Fruit fly (Drosophila melanogaster): Measurements from ENCODE around the gene vilya.

vilya gene

dm6 chrX:2690376-2690775 is 36.1 kb upstream of the vilya start:
- TF ChIP-seq fd3F (GFP tag; optimal IDR thresholded peaks at IDR 0.05) (no peak), Ets65A (GFP tag) (peak; percentile 14), CG15514 (GFP tag; optimal IDR thresholded peaks at IDR 0.05) (peak; percentile 95), Med (GFP tag) (peak; percentile 46)

dm6 chrX:2693786-2694185 is 32.7 kb upstream of the vilya start, which contains the start of gene dyw:
TSS of gene dyw (minus strand) at chrX:2693886.
- TF ChIP-seq Xrp1 (GFP tag; IDR thresholded peaks at IDR 0.05) (no peak), CG1529 (GFP tag; optimal IDR thresholded peaks at IDR 0.05) (no peak), bcd (GFP tag; optimal IDR thresholded peaks at IDR 0.05) (no peak), CG32767 (GFP tag; IDR thresholded peaks at IDR 0.05) (no peak), cato (GFP tag; optimal IDR thresholded peaks at IDR 0.05; ENCODE audit: borderline replicate concordance) (no peak), CG42726 (GFP tag; IDR thresholded peaks at IDR 0.05; ENCODE audit: partially characterized antibody) (no peak), tll (GFP tag; optimal IDR thresholded peaks at IDR 0.05) (no peak), CG12104 (GFP tag; optimal IDR thresholded peaks at IDR 0.05) (no peak), CG12659 (GFP tag; optimal IDR thresholded peaks at IDR 0.05) (no peak), ftz-f1 (GFP tag; optimal IDR thresholded peaks at IDR 0.05) (no peak), CG30020 (tag; optimal IDR thresholded peaks at IDR 0.05) (no peak), tup (GFP tag; optimal IDR thresholded peaks at IDR 0.05) (no peak), CG8359 (GFP tag; optimal IDR thresholded peaks at IDR 0.05; ENCODE audit: borderline replicate concordance) (no peak)

- TF ChIP-seq CG14014 (GFP tag; IDR thresholded peaks at IDR 0.05) (no peak), CG15696 (tag; optimal IDR thresholded peaks at IDR 0.05) (no peak), CG11398 (GFP tag; optimal IDR thresholded peaks at IDR 0.05) (no peak), disco-r (GFP tag; optimal IDR thresholded peaks at IDR 0.05) (no peak), CG6254 (GFP tag; optimal IDR thresholded peaks at IDR 0.05) (no peak), h (optimal IDR thresholded peaks at IDR 0.05) (no peak), corto (GFP tag; optimal IDR thresholded peaks at IDR 0.05) (no peak), CG16863 (GFP tag; optimal IDR thresholded peaks at IDR 0.05) (no peak), bsh (GFP tag; optimal IDR thresholded peaks at IDR 0.05) (no peak), shn (GFP tag; optimal IDR thresholded peaks at IDR 0.05) (no peak), otp (GFP tag; IDR thresholded peaks at IDR 0.05) (no peak), CG2116 (GFP tag; optimal IDR thresholded peaks at IDR 0.05) (peak; percentile 63), crol (GFP tag; IDR thresholded peaks at IDR 0.05) (no peak), pum (GFP tag; optimal IDR thresholded peaks at IDR 0.05) (no peak), insv (GFP tag; optimal IDR thresholded peaks at IDR 0.05) (no peak), CG3838 (GFP tag; optimal IDR thresholded peaks at IDR 0.05) (no peak), CG16813 (GFP tag; IDR thresholded peaks at IDR 0.05; ENCODE audit: partially characterized antibody) (peak; percentile 74), grau (tag; optimal IDR thresholded peaks at IDR 0.05) (no peak), Max (GFP tag; optimal IDR thresholded peaks at IDR 0.05) (no peak), ranshi (GFP tag; IDR thresholded peaks at IDR 0.05) (no peak), Six4 (GFP tag; optimal IDR thresholded peaks at IDR 0.05) (no peak), H2.0 (GFP tag; IDR thresholded peaks at IDR 0.05) (no peak), CG9437 (GFP tag; optimal IDR thresholded peaks at IDR 0.05) (peak; percentile 63), sr (GFP tag; IDR thresholded peaks at IDR 0.05) (no peak), CG14965 (GFP tag; optimal IDR thresholded peaks at IDR 0.05; ENCODE audit: borderline replicate concordance) (no peak), Sin3A (optimal IDR thresholded peaks at IDR 0.05) (peak; percentile 5), NFAT (GFP tag; IDR thresholded peaks at IDR 0.05) (no peak), Lim3 (GFP tag; IDR thresholded peaks at IDR 0.05) (no peak), ken (GFP tag; IDR thresholded peaks at IDR 0.05) (no peak), CG34376 (GFP tag; optimal IDR thresholded peaks at IDR 0.05) (no peak), HLH4C (GFP tag; IDR thresholded peaks at IDR 0.05; ENCODE audit: partially characterized antibody) (peak; percentile 70; the same call in 2 of the 3 replicates)
These were observed 28.2 kb upstream of the vilya start, which contains the start of the genes Spg7 and Lint-O for dm6 chrX:2698064-2698894. TSS of gene Spg7 (minus strand) at chrX:2698211. TSS of gene Lint-O (plus strand) at chrX:2698701.
